Fruit fly (Drosophila melanogaster) whole organism, embryonic: Measurements from ENCODE around the gene CG32983.

Experiments used
- Bteb2 ChIP-seq: fragments of 200-800 bp; sonication (Bioruptor generic); optimal IDR thresholded peaks from 2 replicates; lab custom pipeline; 2016; ENCODE audit warnings: missing biosample characterization, missing genetic modification characterization
- CG12071 ChIP-seq: fragments of 200-800 bp; sonication (Bioruptor generic); optimal IDR thresholded peaks from 3 replicates; lab custom pipeline; 2018; ENCODE audit warnings: missing biosample characterization, mild to moderate bottlenecking, missing genetic modification characterization
- CG12299 ChIP-seq: fragments of 200-800 bp; sonication (Bioruptor generic); optimal IDR thresholded peaks from 2 replicates; lab custom pipeline; 2018; ENCODE audit warnings: missing biosample characterization, mild to moderate bottlenecking, missing genetic modification characterization
- CG1233 ChIP-seq: fragments of 200-800 bp; sonication (Bioruptor generic); optimal IDR thresholded peaks from 4 replicates; lab custom pipeline; 2018; ENCODE audit warnings: missing biosample characterization, mild to moderate bottlenecking, missing genetic modification characterization
- CG12769 ChIP-seq: fragments of 200-800 bp; sonication (Bioruptor generic); optimal IDR thresholded peaks from 2 replicates; lab custom pipeline; 2019; ENCODE audit warnings: missing biosample characterization, mild to moderate bottlenecking, missing genetic modification characterization, moderate library complexity
- CG13894 ChIP-seq: fragments of 200-800 bp; sonication (Bioruptor generic); optimal IDR thresholded peaks from 3 replicates; lab custom pipeline; 2018; ENCODE audit warnings: missing biosample characterization, mild to moderate bottlenecking, missing genetic modification characterization, moderate library complexity
- CG14441 ChIP-seq: fragments of 200-800 bp; sonication (Bioruptor generic); IDR thresholded peaks from 2 replicates; pipeline ENCODE4 v1.3.6; 2022; ENCODE audit warnings: missing biosample characterization, missing genetic modification characterization
- CG14860 ChIP-seq: fragments of 200-800 bp; sonication (Bioruptor generic); IDR thresholded peaks from 3 replicates; pipeline ENCODE4 v1.3.6; 2022; ENCODE audit warnings: missing biosample characterization, missing genetic modification characterization; ENCODE audit not compliant: partially characterized antibody
- CG1603 ChIP-seq: fragments of 200-800 bp; sonication (Bioruptor generic); optimal IDR thresholded peaks from 2 replicates; lab custom pipeline; 2019; ENCODE audit warnings: missing biosample characterization, mild to moderate bottlenecking, missing genetic modification characterization, moderate library complexity
- CG1832 ChIP-seq: fragments of 200-800 bp; sonication (Bioruptor generic); optimal IDR thresholded peaks from 2 replicates; lab custom pipeline; 2017; ENCODE audit warnings: missing biosample characterization, mild to moderate bottlenecking, missing genetic modification characterization, inconsistent platforms
- CG18599 ChIP-seq: fragments of 200-800 bp; sonication (Bioruptor generic); optimal IDR thresholded peaks from 3 replicates; lab custom pipeline; 2017; ENCODE audit warnings: missing biosample characterization, missing genetic modification characterization, mild to moderate bottlenecking, moderate library complexity, missing genetic modification reagents
- CG2120 ChIP-seq: fragments of 200-800 bp; sonication (Bioruptor generic); optimal IDR thresholded peaks from 3 replicates; lab custom pipeline; 2016; ENCODE audit warnings: missing biosample characterization, missing genetic modification characterization
- CG32767 ChIP-seq: fragments of 200-800 bp; sonication (Bioruptor generic); IDR thresholded peaks from 2 replicates; pipeline ENCODE4 v1.3.6; 2022; ENCODE audit warnings: missing biosample characterization, missing genetic modification characterization
- CG3281 ChIP-seq: fragments of 200-800 bp; sonication (Bioruptor generic); optimal IDR thresholded peaks from 3 replicates; lab custom pipeline; 2017; ENCODE audit warnings: missing biosample characterization, mild to moderate bottlenecking, missing genetic modification characterization
- CG33213 ChIP-seq: fragments of 200-800 bp; sonication (Bioruptor generic); optimal IDR thresholded peaks from 3 replicates; lab custom pipeline; 2016; ENCODE audit warnings: missing biosample characterization, missing genetic modification characterization
- CG33557 ChIP-seq: fragments of 200-800 bp; sonication (Bioruptor generic); optimal IDR thresholded peaks from 2 replicates; lab custom pipeline; 2019; ENCODE audit warnings: missing biosample characterization, mild to moderate bottlenecking, missing genetic modification characterization, moderate library complexity
- CG3995 ChIP-seq: fragments of 200-800 bp; sonication (Bioruptor generic); optimal IDR thresholded peaks from 3 replicates; lab custom pipeline; 2016; ENCODE audit warnings: missing biosample characterization, missing genetic modification characterization
- CG4424 ChIP-seq: fragments of 200-800 bp; sonication (Bioruptor generic); optimal IDR thresholded peaks from 3 replicates; lab custom pipeline; 2016; ENCODE audit warnings: missing biosample characterization, missing genetic modification characterization
- CG7786 ChIP-seq: fragments of 200-800 bp; sonication (Bioruptor generic); optimal IDR thresholded peaks from 2 replicates; lab custom pipeline; 2016; ENCODE audit warnings: missing biosample characterization, missing genetic modification characterization
- CG8281 ChIP-seq: fragments of 200-800 bp; sonication (Bioruptor generic); optimal IDR thresholded peaks from 2 replicates; lab custom pipeline; 2018; ENCODE audit warnings: missing biosample characterization, mild to moderate bottlenecking, missing genetic modification characterization, moderate library complexity
- CG8290 ChIP-seq, 3 experiments: fragments of 200-800 bp; sonication (Bioruptor generic); optimal IDR thresholded peaks; 2 replicates each; lab custom pipeline; 2016 to 2019; ENCODE audit warnings: missing biosample characterization in 3 of 3, missing genetic modification characterization in 3 of 3, mild to moderate bottlenecking in 2 of 3, moderate library complexity in 1 of 3
- CG9215 ChIP-seq: fragments of 200-800 bp; sonication (Bioruptor generic); IDR thresholded peaks from 2 replicates; pipeline ENCODE4 v1.3.6; 2022; ENCODE audit warnings: missing biosample characterization, missing genetic modification characterization
- CG9932 ChIP-seq: fragments of 200-800 bp; sonication (Bioruptor generic); IDR thresholded peaks from 2 replicates; pipeline ENCODE4 v1.3.6; 2022; ENCODE audit warnings: missing biosample characterization, missing genetic modification characterization
- D19B ChIP-seq: fragments of 200-800 bp; sonication (Bioruptor generic); optimal IDR thresholded peaks from 2 replicates; lab custom pipeline; 2017; ENCODE audit warnings: missing biosample characterization, mild to moderate bottlenecking, missing genetic modification characterization
- Dbx ChIP-seq: fragments of 200-800 bp; sonication (Bioruptor generic); IDR thresholded peaks from 3 replicates; pipeline ENCODE4 v1.3.6; 2022; ENCODE audit warnings: missing biosample characterization, missing genetic modification characterization
- Dip2 ChIP-seq: fragments of 200-800 bp; sonication (Bioruptor generic); IDR thresholded peaks from 2 replicates; pipeline ENCODE4 v1.3.6; 2022; ENCODE audit warnings: missing biosample characterization, missing genetic modification characterization
- Ets65A ChIP-seq: fragments of 200-800 bp; sonication (Bioruptor generic); peaks from one replicate; lab custom pipeline; 2016; ENCODE audit warnings: missing biosample characterization, missing genetic modification characterization
- Gsc ChIP-seq: fragments of 200-800 bp; sonication (Bioruptor generic); IDR thresholded peaks from 2 replicates; pipeline ENCODE4 v1.3.6; 2022; ENCODE audit warnings: missing biosample characterization, missing genetic modification characterization
- HmgZ ChIP-seq: fragments of 200-800 bp; sonication (Bioruptor generic); optimal IDR thresholded peaks from 2 replicates; lab custom pipeline; 2018; ENCODE audit warnings: missing biosample characterization, mild to moderate bottlenecking, missing genetic modification characterization
- MBD-R2 ChIP-seq: fragments of 200-800 bp; sonication (Bioruptor generic); IDR thresholded peaks from 2 replicates; pipeline ENCODE4 v1.3.6; 2022; ENCODE audit warnings: missing biosample characterization, missing genetic modification characterization
- Mad ChIP-seq: fragments of 200-800 bp; sonication (Bioruptor generic); optimal IDR thresholded peaks from 2 replicates; lab custom pipeline; 2016; ENCODE audit warnings: missing biosample characterization, missing genetic modification characterization
- Max ChIP-seq: fragments of 200-800 bp; sonication (Bioruptor generic); optimal IDR thresholded peaks from 2 replicates; lab custom pipeline; 2016; ENCODE audit warnings: missing biosample characterization, mild to moderate bottlenecking, missing genetic modification characterization
- Pdp1 ChIP-seq, 2 experiments: fragments of 200-800 bp; sonication (Bioruptor generic); optimal IDR thresholded peaks; 3 replicates each; lab custom pipeline; 2016; ENCODE audit warnings: missing biosample characterization in 2 of 2, missing genetic modification characterization in 2 of 2, mild to moderate bottlenecking in 1 of 2, moderate library complexity in 1 of 2
- Side ChIP-seq: fragments of 200-800 bp; sonication (Bioruptor generic); optimal IDR thresholded peaks from 2 replicates; lab custom pipeline; 2016; ENCODE audit warnings: missing biosample characterization, missing genetic modification characterization
- ab ChIP-seq: fragments of 200-800 bp; sonication (Bioruptor generic); optimal IDR thresholded peaks from 2 replicates; lab custom pipeline; 2016; ENCODE audit warnings: missing biosample characterization, missing genetic modification characterization
- ind ChIP-seq: fragments of 200-800 bp; sonication (Bioruptor generic); optimal IDR thresholded peaks from 3 replicates; lab custom pipeline; 2016; ENCODE audit warnings: missing biosample characterization, missing genetic modification characterization
- luna ChIP-seq: fragments of 200-800 bp; sonication (Bioruptor generic); optimal IDR thresholded peaks from 2 replicates; lab custom pipeline; 2016; ENCODE audit warnings: missing biosample characterization, missing genetic modification characterization
- ranshi ChIP-seq: fragments of 200-800 bp; sonication (Bioruptor generic); IDR thresholded peaks from 2 replicates; pipeline ENCODE4 v1.3.6; 2022; ENCODE audit warnings: missing biosample characterization, missing genetic modification characterization
- sens ChIP-seq: fragments of 200-800 bp; sonication (Bioruptor generic); peaks from one replicate; lab custom pipeline; 2016; ENCODE audit warnings: missing biosample characterization, missing genetic modification characterization
- ssp ChIP-seq: fragments of 200-800 bp; sonication (Bioruptor generic); IDR thresholded peaks from 2 replicates; pipeline ENCODE4 v1.3.6; 2022; ENCODE audit warnings: missing biosample characterization, missing genetic modification characterization
- stc ChIP-seq: fragments of 200-800 bp; sonication (Bioruptor generic); IDR thresholded peaks from 2 replicates; pipeline ENCODE4 v1.3.6; 2022; ENCODE audit warnings: missing biosample characterization, missing genetic modification characterization
- tap ChIP-seq: fragments of 200-800 bp; optimal IDR thresholded peaks from 3 replicates; lab custom pipeline; 2019; ENCODE audit warnings: missing biosample characterization, mild to moderate bottlenecking, missing genetic modification characterization, moderate library complexity
- tll ChIP-seq, 2 experiments: fragments of 200-800 bp in 1 of 2; fragments of >200 bp in 1 of 2; sonication (Bioruptor generic) in 1 of 2; optimal IDR thresholded peaks; 2 replicates each; lab custom pipeline; 2017 to 2019; ENCODE audit warnings: missing biosample characterization in 2 of 2, missing genetic modification characterization in 2 of 2, mild to moderate bottlenecking in 1 of 2, moderate library complexity in 1 of 2
- tx ChIP-seq: fragments of 200-800 bp; sonication (Bioruptor generic); optimal IDR thresholded peaks from 2 replicates; lab custom pipeline; 2016; ENCODE audit warnings: missing biosample characterization, missing genetic modification characterization
- unc-4 ChIP-seq: fragments of 200-800 bp; sonication (Bioruptor generic); IDR thresholded peaks from 2 replicates; pipeline ENCODE4 v1.3.6; 2022; ENCODE audit warnings: missing biosample characterization, missing genetic modification characterization; ENCODE audit not compliant: partially characterized antibody
- zen ChIP-seq: fragments of 200-800 bp; sonication (Bioruptor generic); optimal IDR thresholded peaks from 3 replicates; lab custom pipeline; 2018; ENCODE audit warnings: missing biosample characterization, mild to moderate bottlenecking, missing genetic modification characterization, moderate library complexity
- zfh2 ChIP-seq: fragments of 200-800 bp; sonication (Bioruptor generic); optimal IDR thresholded peaks from 2 replicates; lab custom pipeline; 2016; ENCODE audit warnings: missing biosample characterization, missing genetic modification characterization

The CG32983 gene

dm6 chr2L:8888720-8889119, 23.1 kb downstream of the CG32983 start (continued):
- TF ChIP-seq ssp (GFP tag; lab: Robert Waterston, UW) (no peak), tap (tag; lab: Kevin White, UChicago) (no peak), CG8281 (tag; lab: Kevin White, UChicago) (no peak), Dip2 (GFP tag; lab: Robert Waterston, UW) (no peak), Bteb2 (GFP tag; lab: Kevin White, UChicago) (no peak), ab (GFP tag; lab: Kevin White, UChicago) (no peak), CG3995 (GFP tag; lab: Kevin White, UChicago) (no peak), CG1603 (tag; lab: Kevin White, UChicago) (peak; percentile 3), CG32767 (GFP tag; lab: Robert Waterston, UW) (no peak), Side (GFP tag; lab: Kevin White, UChicago) (no peak), tll (GFP tag; optimal IDR thresholded peaks at IDR 0.05; lab: Kevin White, UChicago) (peak in 1 of 2 experiments; percentile 25)
- TF ChIP-seq, all 482 proteins: peak for 47

- no peak for TF ChIP-seq CG1603 (tag; lab: Kevin White, UChicago)
- TF ChIP-seq CG33557: no peak
- TF ChIP-seq CG1832: no peak
- no peak for TF ChIP-seq CG13894 (tag; lab: Kevin White, UChicago)
These were observed 25.5 kb downstream of the CG32983 start, which contains the start of gene CG42713 for dm6 chr2L:8891140-8891539. TSS of gene CG42713 (plus strand) at chr2L:8891440.

- peak; percentile 49 for TF ChIP-seq ind
- TF ChIP-seq Mad: no peak
- TF ChIP-seq CG12299: no peak
- TF ChIP-seq D19B: peak; percentile 32
- TF ChIP-seq CG1233 (GFP tag; lab: Kevin White, UChicago): peak; percentile 28
- no peak for TF ChIP-seq CG8290 (GFP tag; optimal IDR thresholded peaks at IDR 0.05; lab: Kevin White, UChicago)
- TF ChIP-seq CG8290 (tag; optimal IDR thresholded peaks at IDR 0.05; lab: Kevin White, UChicago): peak in 1 of 2 experiments; percentile 74
- peak; percentile 68 for TF ChIP-seq CG3281
- peak; percentile 73 for TF ChIP-seq CG12769
- TF ChIP-seq unc-4: no peak
- TF ChIP-seq CG9932 (GFP tag; lab: Robert Waterston, UW): peak; percentile 86
- peak; percentile 85 for TF ChIP-seq Dbx (GFP tag; lab: Robert Waterston, UW)
- no peak for TF ChIP-seq CG33213 (GFP tag; lab: Kevin White, UChicago)
- peak; percentile 21 to 53 for TF ChIP-seq Pdp1 (GFP tag; optimal IDR thresholded peaks at IDR 0.05; lab: Kevin White, UChicago)
- peak; percentile 56 for TF ChIP-seq zfh2 (GFP tag; lab: Kevin White, UChicago)
- peak; percentile 70 for TF ChIP-seq CG14441 (GFP tag; lab: Robert Waterston, UW)
- peak; percentile 58 for TF ChIP-seq CG18599 (GFP tag; lab: Kevin White, UChicago)
- TF ChIP-seq zen (tag; lab: Kevin White, UChicago): no peak
- TF ChIP-seq CG1603 (tag; lab: Kevin White, UChicago): peak; percentile 11
- TF ChIP-seq CG2120 (GFP tag; lab: Kevin White, UChicago): peak; percentile 79
- peak; percentile 46; the same call in 1 of the 2 replicates for TF ChIP-seq MBD-R2
- TF ChIP-seq sens (GFP tag; lab: Kevin White, UChicago): no peak
- TF ChIP-seq HmgZ (tag; lab: Kevin White, UChicago): peak; percentile 10
- no peak for TF ChIP-seq luna (GFP tag; lab: Kevin White, UChicago)
- peak; percentile 39 for TF ChIP-seq Ets65A (GFP tag; lab: Kevin White, UChicago)
- peak; percentile 33 for TF ChIP-seq CG12071 (GFP tag; lab: Kevin White, UChicago)
- TF ChIP-seq tx: peak; percentile 1
- TF ChIP-seq CG7786 (GFP tag; lab: Kevin White, UChicago): peak; percentile 27
- TF ChIP-seq CG9215 (GFP tag; lab: Robert Waterston, UW): peak; percentile 74
- TF ChIP-seq CG4424: peak; percentile 16
- peak; percentile 32; the same call in 1 of the 2 replicates for TF ChIP-seq stc (GFP tag; lab: Robert Waterston, UW)
- no peak for TF ChIP-seq Gsc (GFP tag; lab: Robert Waterston, UW)
- TF ChIP-seq Max (GFP tag; lab: Kevin White, UChicago): peak; percentile 12
- peak; percentile 61; the same call in 1 of the 2 replicates for TF ChIP-seq ranshi (GFP tag; lab: Robert Waterston, UW)
- TF ChIP-seq CG14860 (GFP tag; lab: Robert Waterston, UW): no peak
These were observed 28.6 kb downstream of the CG32983 start for dm6 chr2L:8894224-8894623.
